Worm (Caenorhabditis elegans): Measurements from ENCODE around the gene srx-42.
A peak's percentile ranks its signal among the peaks of the same experiment; 100 is the strongest.

Gene srx-42

ce11 chrV:13949752-13950151 is 28.9 kb downstream of the srx-42 start, which contains the start of gene R10D12.7:
Gene R10D12.7, plus strand, starts transcription at chrV:13950052.
- TF ChIP-seq skn-1 (tag; optimal IDR thresholded peaks at IDR 0.05) (no peak), ceh-63 (GFP tag; optimal IDR thresholded peaks at IDR 0.05) (no peak), nhr-11 (tag; optimal IDR thresholded peaks at IDR 0.05) (no peak), alr-1 (tag; optimal IDR thresholded peaks at IDR 0.05; ENCODE audit: borderline replicate concordance) (no peak), unc-86 (tag; optimal IDR thresholded peaks at IDR 0.05) (no peak), lin-14 (GFP tag; optimal IDR thresholded peaks at IDR 0.05) (no peak)

- no peak for TF ChIP-seq nhr-47 (tag; optimal IDR thresholded peaks at IDR 0.05)
- peak in 1 of 6 experiments; percentile 45 for TF ChIP-seq elt-3 (tag; optimal IDR thresholded peaks at IDR 0.05)
- TF ChIP-seq pqm-1 (tag; optimal IDR thresholded peaks at IDR 0.05): no peak
- no peak for TF ChIP-seq swsn-7 (tag; optimal IDR thresholded peaks at IDR 0.05)
- no peak for TF ChIP-seq pag-3 (tag; optimal IDR thresholded peaks at IDR 0.05; ENCODE audit: borderline replicate concordance, insufficient read depth)
- no peak for TF ChIP-seq efl-1 (optimal IDR thresholded peaks at IDR 0.05)
- peak in 1 of 2 experiments; percentile 35 for TF ChIP-seq efl-1 (GFP tag; optimal IDR thresholded peaks at IDR 0.05 in 1 of 2)
- TF ChIP-seq pax-3 (tag; optimal IDR thresholded peaks at IDR 0.05): no peak
- TF ChIP-seq skn-1 (tag; optimal IDR thresholded peaks at IDR 0.05): no peak
- TF ChIP-seq ama-1 (optimal IDR thresholded peaks at IDR 0.05): no peak
- no peak for TF ChIP-seq nhr-84 (tag; optimal IDR thresholded peaks at IDR 0.05)
Measured at ce11 chrV:13953191-13953590, 32.4 kb downstream of the srx-42 start, which contains the start of gene R10D12.8. Gene R10D12.8, minus strand, starts transcription at chrV:13953291.

- TF ChIP-seq efl-1 (optimal IDR thresholded peaks at IDR 0.05) (no peak), efl-1 (GFP tag; optimal IDR thresholded peaks at IDR 0.05 in 1 of 2) (peak in 1 of 2 experiments; percentile 22), fos-1 (tag; optimal IDR thresholded peaks at IDR 0.05) (no peak)
Measured at ce11 chrV:13954056-13954455, 33.2 kb downstream of the srx-42 start, which contains the start of gene swt-6. Gene swt-6, plus strand, starts transcription at chrV:13954356.

- no peak for TF ChIP-seq skn-1 (tag; optimal IDR thresholded peaks at IDR 0.05)
- no peak for TF ChIP-seq nhr-28 (tag; optimal IDR thresholded peaks at IDR 0.05)
- TF ChIP-seq egl-13 (tag; optimal IDR thresholded peaks at IDR 0.05): no peak
- TF ChIP-seq pax-3 (tag; optimal IDR thresholded peaks at IDR 0.05): no peak
- no peak for TF ChIP-seq hpl-2 (GFP tag; optimal IDR thresholded peaks at IDR 0.05)
- TF ChIP-seq F16B12.6 (tag; optimal IDR thresholded peaks at IDR 0.05): no peak
- no peak for TF ChIP-seq nhr-85 (tag)
- no peak for TF ChIP-seq ces-1 (GFP tag; optimal IDR thresholded peaks at IDR 0.05)
Measured at ce11 chrV:13955370-13956089, 34.7 kb downstream of the srx-42 start.

- TF ChIP-seq nhr-19 (GFP tag; conservative IDR thresholded peaks at IDR 0.05) (no peak), lin-13 (GFP tag; optimal IDR thresholded peaks at IDR 0.05) (no peak), zip-4 (GFP tag; optimal IDR thresholded peaks at IDR 0.05) (no peak), egl-27 (tag; optimal IDR thresholded peaks at IDR 0.05) (no peak), irx-1 (tag; optimal IDR thresholded peaks at IDR 0.05) (no peak), nhr-77 (tag; optimal IDR thresholded peaks at IDR 0.05) (no peak), mdl-1 (tag; optimal IDR thresholded peaks at IDR 0.05) (no peak), unc-130 (tag; optimal IDR thresholded peaks at IDR 0.05) (no peak), unc-86 (tag; optimal IDR thresholded peaks at IDR 0.05) (no peak), tbx-2 (tag; optimal IDR thresholded peaks at IDR 0.05) (no peak), nhr-90 (tag; optimal IDR thresholded peaks at IDR 0.05; ENCODE audit: poor library complexity) (no peak), nhr-11 (tag; optimal IDR thresholded peaks at IDR 0.05) (no peak), sptf-1 (tag; optimal IDR thresholded peaks at IDR 0.05) (no peak), fkh-4 (tag; optimal IDR thresholded peaks at IDR 0.05; ENCODE audit: borderline replicate concordance) (no peak), nhr-20 (tag; optimal IDR thresholded peaks at IDR 0.05) (no peak), hlh-17 (GFP tag; optimal IDR thresholded peaks at IDR 0.05; ENCODE audit: borderline replicate concordance) (no peak), rnt-1 (tag; optimal IDR thresholded peaks at IDR 0.05) (no peak)
Measured at ce11 chrV:13957691-13958090, 36.9 kb downstream of the srx-42 start.

Data from whole organism, L1 larva.